Worm (Caenorhabditis elegans) whole organism, young adult: ENCODE data around the gene F55A11.11.

Experiments used
- ama-1 ChIP-seq, 3 experiments: fragments of 150-350 bp in 1 of 3; sonication (generic microtip) in 2 of 3; optimal IDR thresholded peaks; 2 replicates each; lab custom pipeline; 2014 to 2018; ENCODE audit warnings: missing biosample characterization in 2 of 3, missing genetic modification characterization in 2 of 3, missing genetic modification reagents in 2 of 3
- attf-6 ChIP-seq: fragments of 200-800 bp; sonication (Bioruptor generic); IDR thresholded peaks from 2 replicates; pipeline ENCODE4 v1.3.6; 2022; ENCODE audit warnings: missing genetic modification reagents, missing genetic modification characterization, missing compliant biosample characterization
- cebp-1 ChIP-seq, 2 experiments: fragments of 200-800 bp in 1 of 2; sonication (Bioruptor generic) in 1 of 2; sonication (generic microtip) in 1 of 2; IDR thresholded peaks in 1 of 2; optimal IDR thresholded peaks in 1 of 2; 2 replicates each; pipeline versions ENCODE4 v1.3.6 to Lab custom; 2017 to 2022; ENCODE audit warnings: missing compliant biosample characterization in 2 of 2, missing genetic modification characterization in 2 of 2, mild to moderate bottlenecking in 1 of 2, missing genetic modification reagents in 1 of 2, moderate library complexity in 1 of 2
- ceh-91 ChIP-seq: fragments of 200-800 bp; sonication (Bioruptor generic); IDR thresholded peaks from 2 replicates; pipeline ENCODE4 v1.3.6; 2022; ENCODE audit warnings: missing genetic modification reagents, missing genetic modification characterization, missing compliant biosample characterization
- die-1 ChIP-seq: sonication (generic microtip); optimal IDR thresholded peaks from 2 replicates; lab custom pipeline; 2016; ENCODE audit warnings: missing genotype, mild to moderate bottlenecking, missing genetic modification characterization, missing compliant biosample characterization
- ekl-4 ChIP-seq: fragments of 200-800 bp; sonication (Bioruptor generic); IDR thresholded peaks from 2 replicates; pipeline ENCODE4 v1.3.6; 2022; ENCODE audit warnings: missing genetic modification reagents, missing genetic modification characterization, missing compliant biosample characterization
- let-607 ChIP-seq, 2 experiments: fragments of 200-800 bp in 1 of 2; sonication (Bioruptor generic) in 1 of 2; sonication (generic microtip) in 1 of 2; optimal IDR thresholded peaks; 2 replicates each; lab custom pipeline; 2016 to 2018; ENCODE audit warnings: mild to moderate bottlenecking in 2 of 2, missing compliant biosample characterization in 2 of 2, missing genetic modification characterization in 2 of 2, moderate library complexity in 2 of 2, missing genotype in 1 of 2
- nhr-90 ChIP-seq: sonication (generic microtip); optimal IDR thresholded peaks from 2 replicates; lab custom pipeline; 2016; ENCODE audit warnings: missing genotype, mild to moderate bottlenecking, missing genetic modification characterization, missing compliant biosample characterization
- snpc-1.3 ChIP-seq: sonication (generic microtip); optimal IDR thresholded peaks from 2 replicates; lab custom pipeline; 2017; ENCODE audit warnings: missing genetic modification characterization, mild to moderate bottlenecking, missing compliant biosample characterization, antibody characterized with exemption, moderate library complexity, missing genotype, missing genetic modification reagents; ENCODE audit not compliant: insufficient read depth
- tlf-1 ChIP-seq: fragments of 200-800 bp; sonication (Bioruptor generic); optimal IDR thresholded peaks from 2 replicates; lab custom pipeline; 2018; ENCODE audit warnings: mild to moderate bottlenecking, missing genetic modification characterization, missing compliant biosample characterization

ce11 chrV:11741078-11741477 is 41.9 kb upstream of the F55A11.11 start:
- TF ChIP-seq cebp-1 (GFP tag; IDR thresholded peaks at IDR 0.05; lab: Robert Waterston, UW) = no peak
- TF ChIP-seq cebp-1 (tag; optimal IDR thresholded peaks at IDR 0.05; lab: Kevin White, UChicago) = no peak
- no peak for TF ChIP-seq ekl-4 (GFP tag; lab: Robert Waterston, UW)
- no peak for TF ChIP-seq let-607 (tag; optimal IDR thresholded peaks at IDR 0.05; lab: Kevin White, UChicago)
- no peak for TF ChIP-seq snpc-1.3 (tag; lab: Kevin White, UChicago)
- no peak for TF ChIP-seq ceh-91 (GFP tag; lab: Robert Waterston, UW)
- no peak for TF ChIP-seq ama-1 (optimal IDR thresholded peaks at IDR 0.05; lab: Kevin White, UChicago)
- TF ChIP-seq ama-1 (GFP tag; optimal IDR thresholded peaks at IDR 0.05; lab: Kevin White, UChicago) = no peak
- no peak for TF ChIP-seq attf-6 (GFP tag; lab: Robert Waterston, UW)
- TF ChIP-seq tlf-1 (GFP tag; lab: Kevin White, UChicago) = no peak
- no peak for TF ChIP-seq die-1 (tag; lab: Kevin White, UChicago)
- no peak for TF ChIP-seq nhr-90 (tag; lab: Kevin White, UChicago)
